Worm (Caenorhabditis elegans) whole organism, L4/young adult: Measurements from ENCODE around the gene F20E11.7.

Experiments
- W03F9.2 ChIP-seq: fragments of 150-350 bp; optimal IDR thresholded peaks from 2 replicates; lab custom pipeline; 2014; ENCODE audit warnings: missing biosample characterization, missing genetic modification characterization
- dao-5 ChIP-seq: sonication (generic microtip); optimal IDR thresholded peaks from 2 replicates; lab custom pipeline; 2016; ENCODE audit warnings: missing genotype, missing genetic modification characterization, moderate library complexity, missing compliant biosample characterization
- him-1 ChIP-seq: sonication (generic microtip); optimal IDR thresholded peaks from 2 replicates; lab custom pipeline; 2016; ENCODE audit warnings: missing genotype, missing genetic modification reagents, missing genetic modification characterization, missing compliant biosample characterization

Gene F20E11.7

DNA sequence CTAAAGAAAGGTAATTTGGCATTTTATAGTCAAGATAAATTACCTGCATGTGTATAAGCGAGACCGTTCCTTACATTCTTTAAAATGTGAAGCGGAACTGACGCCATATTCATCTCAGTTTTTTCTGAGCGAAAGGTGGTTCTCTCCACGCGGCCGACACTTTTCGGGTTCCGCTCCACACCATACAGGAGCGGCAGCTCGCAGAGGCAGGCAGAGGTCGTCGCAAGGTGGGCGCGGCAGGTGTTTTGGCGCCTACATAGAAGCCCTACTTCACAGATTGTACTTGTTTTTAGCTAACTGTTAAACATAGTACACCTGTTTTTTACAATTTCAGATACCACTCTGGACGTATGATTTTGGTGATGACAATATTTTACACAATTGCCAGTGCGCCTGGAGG, 3.5 kb downstream of the F20E11.7 start:
- TF ChIP-seq dao-5 (tag; lab: Kevin White, UChicago) (no peak), him-1 (tag; lab: Kevin White, UChicago) (no peak), W03F9.2 (tag; lab: Kevin White, UChicago) (no peak)

DNA sequence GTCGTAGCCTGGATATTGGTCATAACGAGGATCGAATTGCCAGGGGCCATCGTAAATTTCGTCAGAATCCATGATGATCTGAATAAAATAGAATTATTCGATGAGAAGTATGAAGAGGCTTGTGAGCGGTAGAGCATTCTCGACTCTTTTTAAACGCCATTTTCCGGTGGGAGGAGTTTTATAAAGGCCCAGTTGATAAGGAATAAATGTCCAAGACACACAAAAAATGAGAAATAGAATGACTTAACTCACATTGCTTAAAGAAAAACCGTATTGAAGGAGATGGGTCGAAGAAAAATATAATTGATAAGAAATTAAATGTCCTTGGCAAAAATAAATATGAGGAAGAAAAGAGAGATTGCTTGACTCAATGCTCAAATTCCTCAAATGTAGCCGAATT, 4.8 kb downstream of the F20E11.7 start, which contains the start of gene F20E11.17:
Gene F20E11.17 (minus strand): TSS at position 101 of the 400 bp plus-strand sequence.
- TF ChIP-seq dao-5 (tag; lab: Kevin White, UChicago), result no peak
- TF ChIP-seq W03F9.2 (tag; lab: Kevin White, UChicago), result no peak
- no peak for TF ChIP-seq him-1 (tag; lab: Kevin White, UChicago)

- no peak for TF ChIP-seq W03F9.2 (tag; lab: Kevin White, UChicago)
- TF ChIP-seq him-1 (tag; lab: Kevin White, UChicago), result no peak
- TF ChIP-seq dao-5 (tag; lab: Kevin White, UChicago), result no peak
Measured at ce11 chrV:17471564-17471963, 7.2 kb downstream of the F20E11.7 start, which contains the start of gene srh-235. TSS of gene srh-235 (minus strand) at chrV:17471664.

DNA sequence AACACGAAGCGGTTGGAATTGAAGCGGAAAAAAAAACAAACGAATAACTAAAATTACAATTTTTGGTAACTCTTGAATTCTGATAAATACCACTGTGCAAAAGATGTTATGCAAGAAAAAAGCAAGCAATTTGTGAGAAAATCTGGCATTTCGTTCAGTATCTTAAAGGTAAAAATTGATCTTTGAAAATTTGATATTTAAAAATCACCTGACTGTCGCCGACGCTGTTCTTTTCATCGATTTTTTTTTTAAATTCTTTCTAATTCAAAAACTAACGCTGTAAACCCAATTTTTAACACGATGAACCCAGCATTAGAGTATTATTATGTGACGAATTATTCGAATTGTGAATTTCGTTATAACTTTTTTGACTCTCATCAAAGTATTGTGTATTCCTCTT, 9.3 kb downstream of the F20E11.7 start, which contains the start of gene srh-123:
Gene srh-123 (plus strand): TSS at position 301 of the 400 bp plus-strand sequence.
- no peak for TF ChIP-seq dao-5 (tag; lab: Kevin White, UChicago)
- TF ChIP-seq him-1 (tag; lab: Kevin White, UChicago), result no peak
- TF ChIP-seq W03F9.2 (tag; lab: Kevin White, UChicago), result no peak

DNA sequence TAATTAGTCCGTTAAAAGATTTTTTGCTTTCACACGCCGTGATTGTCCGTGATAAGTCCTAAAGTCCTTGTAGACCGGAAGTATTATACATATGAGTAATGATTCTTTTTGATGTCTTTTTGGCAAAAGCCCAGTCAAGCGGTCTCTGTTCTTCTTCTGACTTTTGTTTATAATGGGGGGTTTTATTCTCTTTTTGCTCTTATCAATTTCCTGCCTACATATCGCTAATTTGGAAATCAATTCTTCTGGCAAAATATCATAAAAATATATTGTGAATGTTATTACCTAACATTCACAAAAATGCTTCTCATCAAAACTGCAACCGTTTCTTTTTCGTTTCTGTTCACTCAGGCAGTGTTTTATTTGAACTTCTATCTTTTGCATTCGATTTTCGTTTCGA, 12.1 kb downstream of the F20E11.7 start, which contains the start of gene srbc-61:
Gene srbc-61 (plus strand): TSS at position 301 of the 400 bp plus-strand sequence.
- TF ChIP-seq W03F9.2 (tag; lab: Kevin White, UChicago) (no peak), dao-5 (tag; lab: Kevin White, UChicago) (no peak), him-1 (tag; lab: Kevin White, UChicago) (no peak)

DNA sequence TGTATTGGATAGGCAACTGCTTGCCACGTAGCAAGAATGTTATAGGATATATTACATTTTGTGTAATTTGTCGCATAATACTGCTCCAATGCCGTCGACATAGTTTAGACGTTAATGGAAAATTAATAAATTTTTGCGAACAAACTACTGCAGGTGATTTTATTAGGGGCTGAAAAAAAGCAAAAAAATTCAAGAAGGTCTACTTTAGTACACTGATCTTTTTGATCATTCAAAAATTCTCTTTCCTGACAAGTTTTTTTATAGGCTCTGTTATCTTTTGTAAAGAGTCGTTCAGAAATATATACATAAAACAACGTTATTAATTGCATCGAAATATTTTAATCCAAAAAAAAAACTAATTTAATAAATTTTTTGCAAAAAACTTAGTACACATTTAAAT, 20.7 kb downstream of the F20E11.7 start, which contains the start of gene srh-111:
Gene srh-111 (minus strand): TSS at position 101 of the 400 bp plus-strand sequence.
- TF ChIP-seq him-1 (tag; lab: Kevin White, UChicago) (no peak), W03F9.2 (tag; lab: Kevin White, UChicago) (no peak), dao-5 (tag; lab: Kevin White, UChicago) (no peak)

ce11 chrV:17486034-17486433, 21.7 kb downstream of the F20E11.7 start, which contains the start of gene scl-24:
TSS of gene scl-24 (plus strand) at chrV:17486334.
- TF ChIP-seq W03F9.2 (tag; lab: Kevin White, UChicago) (no peak), him-1 (tag; lab: Kevin White, UChicago) (no peak), dao-5 (tag; lab: Kevin White, UChicago) (no peak)

DNA sequence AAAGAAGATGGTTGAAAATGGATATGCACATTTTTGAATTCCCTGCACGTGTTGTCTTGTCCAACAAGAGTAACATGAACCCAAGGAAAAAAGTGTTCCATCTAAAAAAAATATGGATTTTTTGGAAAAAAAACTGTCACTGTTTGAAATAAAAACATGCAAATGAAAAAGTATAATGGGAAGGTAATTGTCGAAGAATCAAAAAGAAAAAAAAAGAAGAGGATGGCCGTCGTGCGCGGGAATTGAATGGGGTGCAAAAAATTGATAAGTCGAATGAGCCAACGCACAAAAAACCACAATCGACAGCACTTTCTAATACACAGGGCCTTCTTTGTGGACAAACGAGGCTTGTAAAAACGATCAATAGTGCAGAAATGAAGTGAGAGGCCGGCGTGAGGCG, 29.4 kb downstream of the F20E11.7 start, which contains the start of gene fbxa-102:
Gene fbxa-102 (minus strand): TSS at position 101 of the 400 bp plus-strand sequence.
- no peak for TF ChIP-seq him-1 (tag; lab: Kevin White, UChicago)
- TF ChIP-seq W03F9.2 (tag; lab: Kevin White, UChicago), result no peak
- TF ChIP-seq dao-5 (tag; lab: Kevin White, UChicago), result no peak

DNA sequence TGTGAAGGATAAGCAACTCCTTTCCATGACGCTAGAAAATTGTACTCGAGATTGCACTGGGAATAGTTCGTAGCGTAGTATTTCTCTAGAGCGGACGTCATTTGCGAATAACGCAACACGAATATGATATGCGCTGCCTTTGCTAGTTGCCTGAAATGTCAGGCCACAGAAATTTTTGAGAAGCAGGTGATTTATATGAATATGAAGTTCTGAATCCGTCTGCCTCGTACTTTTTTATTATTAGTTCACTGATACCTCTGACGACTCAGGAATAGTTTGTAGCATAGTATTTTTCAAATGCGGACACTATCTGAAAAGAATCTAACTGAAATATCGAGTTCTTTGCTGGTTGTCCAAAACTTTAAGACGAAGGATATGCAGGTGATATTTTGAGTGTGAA, 31.7 kb downstream of the F20E11.7 start, which contains the start of gene srh-118:
Gene srh-118 (minus strand): TSS at position 101 of the 400 bp plus-strand sequence.
- TF ChIP-seq dao-5 (tag; lab: Kevin White, UChicago) (no peak), him-1 (tag; lab: Kevin White, UChicago) (no peak), W03F9.2 (tag; lab: Kevin White, UChicago) (no peak)

ce11 chrV:17500055-17500454, 35.7 kb downstream of the F20E11.7 start:
- TF ChIP-seq W03F9.2 (tag; lab: Kevin White, UChicago) (no peak), dao-5 (tag; lab: Kevin White, UChicago) (no peak), him-1 (tag; lab: Kevin White, UChicago) (no peak)

ce11 chrV:17506289-17506688, 41.9 kb downstream of the F20E11.7 start, which contains the start of gene srw-31:
TSS of gene srw-31 (plus strand) at chrV:17506589.
- TF ChIP-seq W03F9.2 (tag; lab: Kevin White, UChicago), result no peak
- no peak for TF ChIP-seq him-1 (tag; lab: Kevin White, UChicago)
- TF ChIP-seq dao-5 (tag; lab: Kevin White, UChicago), result no peak

- no peak for TF ChIP-seq him-1 (tag; lab: Kevin White, UChicago)
- no peak for TF ChIP-seq W03F9.2 (tag; lab: Kevin White, UChicago)
- TF ChIP-seq dao-5 (tag; lab: Kevin White, UChicago), result no peak
Measured at ce11 chrV:17508493-17508892, 44.1 kb downstream of the F20E11.7 start, which contains the start of gene srw-32. TSS of gene srw-32 (plus strand) at chrV:17508793.

DNA sequence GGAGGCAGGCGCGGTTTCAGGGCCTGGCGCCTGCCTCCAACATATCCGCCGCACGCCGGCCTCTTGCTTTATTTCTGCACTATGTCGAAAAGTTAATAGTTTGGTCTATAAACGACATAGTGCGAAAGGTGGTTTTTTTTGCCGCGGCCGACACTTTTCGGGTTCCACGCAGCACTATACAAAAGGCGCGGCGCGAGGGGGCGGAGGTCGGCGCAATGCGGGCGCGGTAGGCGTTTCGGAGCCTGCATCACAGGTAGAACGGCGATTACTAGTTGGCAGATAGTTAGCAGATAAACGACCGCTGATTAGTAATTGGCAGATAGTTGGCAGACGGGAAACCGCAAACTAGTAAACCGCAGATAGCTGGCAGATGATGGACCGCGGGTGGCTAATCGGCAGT, 48.4 kb downstream of the F20E11.7 start:
- no peak for TF ChIP-seq W03F9.2 (tag; lab: Kevin White, UChicago)
- TF ChIP-seq dao-5 (tag; lab: Kevin White, UChicago), result no peak
- no peak for TF ChIP-seq him-1 (tag; lab: Kevin White, UChicago)

DNA sequence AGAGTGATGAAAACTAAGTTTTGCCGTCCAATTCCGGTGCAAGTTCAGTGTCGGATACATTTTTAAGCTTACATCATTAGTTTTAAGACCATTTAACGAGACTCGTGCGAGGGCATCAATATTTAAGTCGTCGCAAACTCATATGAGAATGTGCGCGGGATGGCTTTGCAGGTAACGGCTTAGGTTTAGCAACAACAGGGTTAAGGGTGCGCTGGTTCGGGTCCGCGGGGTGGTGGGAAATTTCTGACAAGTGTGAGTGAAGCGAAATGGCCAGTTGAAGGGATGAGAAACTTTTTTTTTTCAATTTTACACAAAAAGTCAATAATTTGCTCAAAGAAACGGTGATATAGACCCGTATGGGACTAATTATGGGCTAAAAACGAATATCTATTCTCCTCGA, 49.5 kb downstream of the F20E11.7 start:
- no peak for TF ChIP-seq W03F9.2 (tag; lab: Kevin White, UChicago)
